Fruit fly (Drosophila melanogaster) whole organism, embryonic: ENCODE data around the gene CG3740.

Source experiments
- Atf3 ChIP-seq: fragments of 200-800 bp; sonication (Bioruptor generic); optimal IDR thresholded peaks from 3 replicates; lab custom pipeline; 2016; ENCODE audit warnings: missing biosample characterization, missing genetic modification characterization
- Bgb ChIP-seq: fragments of 200-800 bp; sonication (Bioruptor generic); IDR thresholded peaks from 2 replicates; pipeline ENCODE4 v1.3.6; 2022; ENCODE audit warnings: missing biosample characterization, missing genetic modification characterization; ENCODE audit not compliant: partially characterized antibody
- CG10267 ChIP-seq: fragments of 200-800 bp; sonication (Bioruptor generic); optimal IDR thresholded peaks from 2 replicates; lab custom pipeline; 2018; ENCODE audit warnings: missing biosample characterization, mild to moderate bottlenecking, missing genetic modification characterization, moderate library complexity
- CG10321 ChIP-seq: fragments of 200-800 bp; sonication (Bioruptor generic); IDR thresholded peaks from 2 replicates; pipeline ENCODE4 v1.3.6; 2022; ENCODE audit warnings: missing biosample characterization, missing genetic modification characterization
- CG14014 ChIP-seq: fragments of 200-800 bp; sonication (Bioruptor generic); IDR thresholded peaks from 2 replicates; pipeline ENCODE4 v1.3.6; 2022; ENCODE audit warnings: missing biosample characterization, missing genetic modification characterization
- CG17802 ChIP-seq: fragments of 200-800 bp; sonication (Bioruptor generic); optimal IDR thresholded peaks from 2 replicates; lab custom pipeline; 2018; ENCODE audit warnings: missing biosample characterization, mild to moderate bottlenecking, missing genetic modification characterization, moderate library complexity
- CG17912 ChIP-seq: fragments of 200-800 bp; sonication (Bioruptor generic); optimal IDR thresholded peaks from 2 replicates; lab custom pipeline; 2018; ENCODE audit warnings: missing biosample characterization, mild to moderate bottlenecking, missing genetic modification characterization
- CG18764 ChIP-seq: fragments of 200-800 bp; sonication (Bioruptor generic); optimal IDR thresholded peaks from 3 replicates; lab custom pipeline; 2016; ENCODE audit warnings: missing biosample characterization, missing genetic modification characterization
- CG2120 ChIP-seq: fragments of 200-800 bp; sonication (Bioruptor generic); optimal IDR thresholded peaks from 3 replicates; lab custom pipeline; 2016; ENCODE audit warnings: missing biosample characterization, missing genetic modification characterization
- CG2712 ChIP-seq: fragments of 200-800 bp; optimal IDR thresholded peaks from 3 replicates; lab custom pipeline; 2019; ENCODE audit warnings: missing biosample characterization, mild to moderate bottlenecking, missing genetic modification characterization, moderate library complexity
- CG3281 ChIP-seq: fragments of 200-800 bp; sonication (Bioruptor generic); optimal IDR thresholded peaks from 3 replicates; lab custom pipeline; 2017; ENCODE audit warnings: missing biosample characterization, mild to moderate bottlenecking, missing genetic modification characterization
- CG34376 ChIP-seq: fragments of 200-800 bp; sonication (Bioruptor generic); optimal IDR thresholded peaks from 2 replicates; lab custom pipeline; 2018; ENCODE audit warnings: missing biosample characterization, mild to moderate bottlenecking, missing genetic modification characterization
- CG4404 ChIP-seq: fragments of 200-800 bp; sonication (Bioruptor generic); IDR thresholded peaks from 2 replicates; pipeline ENCODE4 v1.3.6; 2022; ENCODE audit warnings: missing biosample characterization, missing genetic modification characterization
- CG6765 ChIP-seq: fragments of 200-800 bp; sonication (Bioruptor generic); optimal IDR thresholded peaks from 3 replicates; lab custom pipeline; 2017; ENCODE audit warnings: missing biosample characterization, mild to moderate bottlenecking, missing genetic modification characterization
- CG9215 ChIP-seq: fragments of 200-800 bp; sonication (Bioruptor generic); IDR thresholded peaks from 2 replicates; pipeline ENCODE4 v1.3.6; 2022; ENCODE audit warnings: missing biosample characterization, missing genetic modification characterization
- CG9797 ChIP-seq: fragments of 200-800 bp; sonication (Bioruptor generic); optimal IDR thresholded peaks from 3 replicates; lab custom pipeline; 2018; ENCODE audit warnings: missing biosample characterization, mild to moderate bottlenecking, missing genetic modification characterization
- CkIIα-i1 ChIP-seq: fragments of 200-800 bp; sonication (Bioruptor generic); IDR thresholded peaks from 2 replicates; pipeline ENCODE4 v1.3.6; 2022; ENCODE audit warnings: missing biosample characterization, missing genetic modification characterization
- Dfd ChIP-seq, 2 experiments: fragments of >200 bp; optimal IDR thresholded peaks; 2 replicates each; lab custom pipeline; 2017; ENCODE audit warnings: missing biosample characterization in 2 of 2, missing genetic modification characterization in 2 of 2
- Dp ChIP-seq: fragments of 200-800 bp; sonication (Bioruptor generic); optimal IDR thresholded peaks from 2 replicates; lab custom pipeline; 2018; ENCODE audit warnings: missing biosample characterization, mild to moderate bottlenecking, missing genetic modification characterization, moderate library complexity
- Ets65A ChIP-seq: fragments of 200-800 bp; sonication (Bioruptor generic); peaks from one replicate; lab custom pipeline; 2016; ENCODE audit warnings: missing biosample characterization, missing genetic modification characterization
- HLH54F ChIP-seq: fragments of 200-800 bp; sonication (Bioruptor generic); optimal IDR thresholded peaks from 3 replicates; lab custom pipeline; 2016; ENCODE audit warnings: missing biosample characterization, missing genetic modification characterization
- Hmx ChIP-seq: fragments of 200-800 bp; sonication (Bioruptor generic); optimal IDR thresholded peaks from 2 replicates; lab custom pipeline; 2016; ENCODE audit warnings: missing biosample characterization, missing genetic modification characterization
- Jarid2 ChIP-seq: fragments of 200-800 bp; sonication (Bioruptor generic); optimal IDR thresholded peaks from 3 replicates; lab custom pipeline; 2017; ENCODE audit warnings: mild to moderate bottlenecking, missing biosample characterization, missing genetic modification reagents, missing genetic modification characterization
- Lpt ChIP-seq: fragments of >200 bp; optimal IDR thresholded peaks from 2 replicates; lab custom pipeline; 2018; ENCODE audit warnings: missing biosample characterization, missing genetic modification characterization
- MBD-R2 ChIP-seq: fragments of 200-800 bp; sonication (Bioruptor generic); IDR thresholded peaks from 2 replicates; pipeline ENCODE4 v1.3.6; 2022; ENCODE audit warnings: missing biosample characterization, missing genetic modification characterization
- Meics ChIP-seq: fragments of 200-800 bp; sonication (Bioruptor generic); optimal IDR thresholded peaks from 2 replicates; lab custom pipeline; 2017; ENCODE audit warnings: missing biosample characterization, mild to moderate bottlenecking, missing genetic modification characterization
- Myb ChIP-seq: fragments of 200-800 bp; sonication (Bioruptor generic); optimal IDR thresholded peaks from 2 replicates; lab custom pipeline; 2016; ENCODE audit warnings: missing biosample characterization, missing genetic modification characterization
- NK7.1 ChIP-seq: fragments of 200-800 bp; sonication (Bioruptor generic); optimal IDR thresholded peaks from 3 replicates; lab custom pipeline; 2016; ENCODE audit warnings: missing biosample characterization, missing genetic modification characterization
- Nf-YC ChIP-seq: fragments of 200-800 bp; optimal IDR thresholded peaks from 3 replicates; lab custom pipeline; 2019; ENCODE audit warnings: missing biosample characterization, mild to moderate bottlenecking, missing genetic modification characterization, moderate library complexity
- Opbp ChIP-seq: fragments of 200-800 bp; sonication (Bioruptor generic); IDR thresholded peaks from 3 replicates; pipeline ENCODE4 v1.3.6; 2022; ENCODE audit warnings: missing biosample characterization, missing genetic modification characterization; ENCODE audit not compliant: partially characterized antibody
- Scr ChIP-seq: fragments of 200-800 bp; sonication (Bioruptor generic); IDR thresholded peaks from 2 replicates; pipeline ENCODE4 v1.3.6; 2022; ENCODE audit warnings: missing biosample characterization, missing genetic modification characterization; ENCODE audit not compliant: partially characterized antibody
- Xbp1 ChIP-seq: fragments of 200-800 bp; sonication (Bioruptor generic); optimal IDR thresholded peaks from 3 replicates; lab custom pipeline; 2016; ENCODE audit warnings: missing biosample characterization, mild to moderate bottlenecking, missing genetic modification characterization
- ap ChIP-seq: fragments of 200-800 bp; sonication (Bioruptor generic); IDR thresholded peaks from 2 replicates; pipeline ENCODE4 v1.3.6; 2022; ENCODE audit warnings: missing biosample characterization, missing genetic modification characterization
- bbx ChIP-seq: fragments of 200-800 bp; sonication (Bioruptor generic); IDR thresholded peaks from 2 replicates; pipeline ENCODE4 v1.3.6; 2022; ENCODE audit warnings: missing biosample characterization, missing genetic modification characterization; ENCODE audit not compliant: partially characterized antibody
- caup ChIP-seq: fragments of 200-800 bp; sonication (Bioruptor generic); optimal IDR thresholded peaks from 3 replicates; lab custom pipeline; 2017; ENCODE audit warnings: missing biosample characterization, mild to moderate bottlenecking, missing genetic modification characterization, moderate library complexity; ENCODE audit not compliant: severe bottlenecking
- chm ChIP-seq: fragments of 200-800 bp; sonication (Bioruptor generic); IDR thresholded peaks from 2 replicates; pipeline ENCODE4 v1.3.6; 2022; ENCODE audit warnings: missing biosample characterization, missing genetic modification characterization
- dan ChIP-seq: fragments of 200-800 bp; sonication (Bioruptor generic); IDR thresholded peaks from 2 replicates; pipeline ENCODE4 v1.3.6; 2022; ENCODE audit warnings: missing biosample characterization, missing genetic modification characterization
- emc ChIP-seq: fragments of 200-800 bp; sonication (Bioruptor generic); optimal IDR thresholded peaks from 2 replicates; lab custom pipeline; 2016; ENCODE audit warnings: missing biosample characterization, missing genetic modification characterization
- gt ChIP-seq: fragments of 200-800 bp; sonication (Bioruptor generic); IDR thresholded peaks from 2 replicates; pipeline ENCODE4 v1.3.6; 2022; ENCODE audit warnings: missing biosample characterization, missing genetic modification characterization
- h ChIP-seq: fragments of >200 bp; optimal IDR thresholded peaks from 2 replicates; lab custom pipeline; 2017
- jigr1 ChIP-seq: fragments of 200-800 bp; sonication (Bioruptor generic); IDR thresholded peaks from 3 replicates; pipeline ENCODE4 v1.3.6; 2022; ENCODE audit warnings: missing biosample characterization, missing genetic modification characterization
- lbe ChIP-seq: fragments of 200-800 bp; sonication (Bioruptor generic); optimal IDR thresholded peaks from 2 replicates; lab custom pipeline; 2016; ENCODE audit warnings: missing biosample characterization, mild to moderate bottlenecking, missing genetic modification characterization
- nmo ChIP-seq: fragments of 200-800 bp; sonication (Bioruptor generic); optimal IDR thresholded peaks from 2 replicates; lab custom pipeline; 2018; ENCODE audit warnings: missing biosample characterization, mild to moderate bottlenecking, missing genetic modification characterization, moderate library complexity
- odd ChIP-seq: fragments of 200-800 bp; sonication (Bioruptor generic); optimal IDR thresholded peaks from 2 replicates; lab custom pipeline; 2017; ENCODE audit warnings: missing biosample characterization, mild to moderate bottlenecking, missing genetic modification characterization
- pnt ChIP-seq: fragments of 200-800 bp; sonication (Bioruptor generic); optimal IDR thresholded peaks from 3 replicates; lab custom pipeline; 2016; ENCODE audit warnings: missing biosample characterization, missing genetic modification characterization
- pum ChIP-seq: fragments of 200-800 bp; sonication (Bioruptor generic); optimal IDR thresholded peaks from 2 replicates; lab custom pipeline; 2016; ENCODE audit warnings: missing biosample characterization, missing genetic modification characterization
- sna ChIP-seq: fragments of 200-800 bp; sonication (Bioruptor generic); IDR thresholded peaks from 2 replicates; pipeline ENCODE4 v1.3.6; 2022; ENCODE audit warnings: missing biosample characterization, missing genetic modification characterization; ENCODE audit not compliant: partially characterized antibody
- stwl ChIP-seq: fragments of 200-800 bp; sonication (Bioruptor generic); optimal IDR thresholded peaks from 3 replicates; lab custom pipeline; 2018; ENCODE audit warnings: missing biosample characterization, mild to moderate bottlenecking, missing genetic modification characterization, moderate library complexity
- tio ChIP-seq: fragments of 200-800 bp; sonication (Bioruptor generic); optimal IDR thresholded peaks from 2 replicates; lab custom pipeline; 2017; ENCODE audit warnings: missing biosample characterization, missing genetic modification characterization, inconsistent platforms
- trh ChIP-seq: fragments of 200-800 bp; sonication (Bioruptor generic); optimal IDR thresholded peaks from 2 replicates; lab custom pipeline; 2016; ENCODE audit warnings: missing biosample characterization, missing genetic modification characterization
- twi ChIP-seq: fragments of 200-800 bp; optimal IDR thresholded peaks from 2 replicates; lab custom pipeline; 2019; ENCODE audit warnings: missing biosample characterization, mild to moderate bottlenecking, missing genetic modification characterization, moderate library complexity
- vnd ChIP-seq: fragments of 200-800 bp; sonication (Bioruptor generic); IDR thresholded peaks from 3 replicates; pipeline ENCODE4 v1.3.6; 2022; ENCODE audit warnings: missing biosample characterization, missing genetic modification characterization; ENCODE audit not compliant: partially characterized antibody
- zf30C ChIP-seq: fragments of 200-800 bp; sonication (Bioruptor generic); optimal IDR thresholded peaks from 3 replicates; lab custom pipeline; 2018; ENCODE audit warnings: missing biosample characterization, mild to moderate bottlenecking, missing genetic modification characterization

The CG3740 gene

dm6 chrX:1664836-1665235 is 4.3 kb downstream of the CG3740 start, which contains the start of gene dor (continued):
- TF ChIP-seq ap (GFP tag; lab: Robert Waterston, UW) (no peak), Nf-YC (tag; lab: Kevin White, UChicago) (no peak), emc (GFP tag; lab: Kevin White, UChicago) (no peak), Bgb (GFP tag; lab: Robert Waterston, UW) (peak; percentile 90), CG17802 (tag; lab: Kevin White, UChicago) (no peak), MBD-R2 (GFP tag; lab: Robert Waterston, UW) (peak; percentile 74), CG18764 (GFP tag; lab: Kevin White, UChicago) (no peak), CkIIα-i1 (GFP tag; lab: Robert Waterston, UW) (no peak), gt (no peak), vnd (GFP tag; lab: Robert Waterston, UW) (peak; percentile 82), Ets65A (no peak), CG2712 (tag; lab: Kevin White, UChicago) (peak; percentile 1), Meics (GFP tag; lab: Kevin White, UChicago) (no peak), pnt (GFP tag; lab: Kevin White, UChicago) (no peak), lbe (GFP tag; lab: Kevin White, UChicago) (peak; percentile 29), zf30C (GFP tag; lab: Kevin White, UChicago) (no peak), jigr1 (GFP tag; lab: Robert Waterston, UW) (no peak), Myb (GFP tag; lab: Kevin White, UChicago) (peak; percentile 94), dan (no peak), bbx (GFP tag; lab: Robert Waterston, UW) (peak; percentile 90), CG34376 (GFP tag; lab: Kevin White, UChicago) (no peak), h (lab: Kevin White, UChicago) (no peak), pum (GFP tag; lab: Kevin White, UChicago) (no peak), CG4404 (GFP tag; lab: Robert Waterston, UW) (no peak), Lpt (GFP tag; lab: Kevin White, UChicago) (no peak), CG10321 (GFP tag; lab: Robert Waterston, UW) (no peak), CG6765 (GFP tag; lab: Kevin White, UChicago) (no peak), CG14014 (no peak), Opbp (GFP tag; lab: Robert Waterston, UW) (peak; percentile 90), Atf3 (GFP tag; lab: Kevin White, UChicago) (no peak), Hmx (GFP tag; lab: Kevin White, UChicago) (no peak), Xbp1 (no peak), chm (no peak), Dp (GFP tag; lab: Kevin White, UChicago) (peak; percentile 71), trh (GFP tag; lab: Kevin White, UChicago) (no peak), CG10267 (tag; lab: Kevin White, UChicago) (peak; percentile 3), nmo (GFP tag; lab: Kevin White, UChicago) (no peak), odd (GFP tag; lab: Kevin White, UChicago) (no peak), Scr (GFP tag; lab: Robert Waterston, UW) (peak; percentile 80), CG17912 (no peak), NK7.1 (GFP tag; lab: Kevin White, UChicago) (no peak), sna (GFP tag; lab: Robert Waterston, UW) (peak; percentile 83), HLH54F (GFP tag; lab: Kevin White, UChicago) (no peak), CG3281 (GFP tag; lab: Kevin White, UChicago) (no peak), tio (GFP tag; lab: Kevin White, UChicago) (no peak), twi (tag; lab: Kevin White, UChicago) (no peak), Jarid2 (GFP tag; lab: Kevin White, UChicago) (no peak), stwl (tag; lab: Kevin White, UChicago) (peak; percentile 47), Dfd (GFP tag; optimal IDR thresholded peaks at IDR 0.05; lab: Kevin White, UChicago) (no peak), CG9215 (GFP tag; lab: Robert Waterston, UW) (no peak), CG9797 (GFP tag; lab: Kevin White, UChicago) (no peak), CG2120 (no peak), caup (GFP tag; lab: Kevin White, UChicago) (no peak)
